Worm (Caenorhabditis elegans) whole organism, L2 larva: ENCODE results near the gene Y54G2A.7.

Experiments used
- ama-1 ChIP-seq: fragments of 150-350 bp; optimal IDR thresholded peaks from 2 replicates; lab custom pipeline; 2018; ENCODE audit warnings: inconsistent platforms
- lin-39 ChIP-seq: fragments of 150-350 bp; optimal IDR thresholded peaks from 2 replicates; lab custom pipeline; 2014; ENCODE audit warnings: missing biosample characterization, missing genetic modification reagents, missing genetic modification characterization
- nhr-12 ChIP-seq: fragments of 150-350 bp; optimal IDR thresholded peaks from 2 replicates; lab custom pipeline; 2014; ENCODE audit warnings: missing biosample characterization, missing genetic modification characterization
- nhr-129 ChIP-seq: fragments of 150-350 bp; optimal IDR thresholded peaks from 2 replicates; lab custom pipeline; 2014; ENCODE audit warnings: missing biosample characterization, missing genetic modification characterization
- unc-39 ChIP-seq: fragments of 150-350 bp; optimal IDR thresholded peaks from 2 replicates; lab custom pipeline; 2014; ENCODE audit warnings: missing biosample characterization, missing genetic modification characterization

DNA sequence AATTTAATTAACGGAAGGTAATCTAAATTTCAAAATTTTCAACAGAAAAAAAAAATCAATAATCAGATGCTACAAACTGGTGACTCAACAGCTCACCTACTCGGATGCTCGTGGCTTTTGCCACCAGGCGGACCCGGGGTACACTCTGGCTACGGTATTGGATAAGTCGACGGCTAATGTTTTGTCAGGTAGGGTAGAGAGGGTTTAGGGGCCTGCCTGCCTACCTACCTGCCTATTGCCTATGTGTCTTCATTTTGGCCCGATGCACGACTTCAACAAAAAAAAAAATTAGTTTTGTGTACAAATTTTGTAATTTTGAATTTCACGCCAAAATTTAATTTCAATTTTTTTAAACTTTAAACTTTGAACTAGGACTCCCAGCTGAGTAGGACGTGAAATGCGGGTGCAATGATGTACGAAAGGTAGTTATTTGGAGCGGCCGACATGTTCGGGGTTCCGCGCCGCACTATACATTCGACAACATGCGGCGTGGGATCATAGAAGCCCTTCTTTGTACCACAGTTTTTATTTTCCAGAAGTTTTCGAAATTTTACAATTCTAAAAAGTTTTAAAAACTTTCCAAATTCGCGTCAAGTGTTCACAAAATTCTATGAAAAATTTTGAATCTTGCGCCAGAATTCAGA is 12.8 kb upstream of the Y54G2A.7 start:
- TF ChIP-seq lin-39, result no peak
- TF ChIP-seq unc-39, result no peak
- no peak for TF ChIP-seq nhr-129 (tag; lab: Kevin White, UChicago)
- no peak for TF ChIP-seq nhr-12
- no peak for TF ChIP-seq ama-1
